Worm (Caenorhabditis elegans): ENCODE data around the gene F56A8.9.
A peak's percentile ranks its signal among the peaks of the same experiment; 100 is the strongest.

The F56A8.9 gene

ce11 chrIII:13260344-13260743, 5.9 kb downstream of the F56A8.9 start:
- TF ChIP-seq R02D3.7 (tag; optimal IDR thresholded peaks at IDR 0.05) (no peak), aly-2 (tag; optimal IDR thresholded peaks at IDR 0.05) (no peak), nhr-43 (tag; optimal IDR thresholded peaks at IDR 0.05; ENCODE audit: poor library complexity, severe bottlenecking) (no peak), lin-15B (tag; optimal IDR thresholded peaks at IDR 0.05) (no peak), fos-1 (tag; optimal IDR thresholded peaks at IDR 0.05) (no peak), pha-4 (tag; optimal IDR thresholded peaks at IDR 0.05) (peak; percentile 91), eor-1 (tag; optimal IDR thresholded peaks at IDR 0.05) (no peak), hmg-11 (tag; optimal IDR thresholded peaks at IDR 0.05) (no peak)

- TF ChIP-seq daf-12 (tag; optimal IDR thresholded peaks at IDR 0.05) = no peak
- TF ChIP-seq ztf-4 (tag; optimal IDR thresholded peaks at IDR 0.05) = no peak
- TF ChIP-seq egl-5 (tag; optimal IDR thresholded peaks at IDR 0.05) = no peak
- TF ChIP-seq nhr-77 (tag; optimal IDR thresholded peaks at IDR 0.05) = no peak
- TF ChIP-seq skn-1 (tag; optimal IDR thresholded peaks at IDR 0.05) = no peak
- no peak for TF ChIP-seq ceh-16 (tag; optimal IDR thresholded peaks at IDR 0.05)
- no peak for TF ChIP-seq ceh-9 (tag; optimal IDR thresholded peaks at IDR 0.05)
- TF ChIP-seq lin-15B (tag; optimal IDR thresholded peaks at IDR 0.05) = no peak
- TF ChIP-seq zag-1 (tag; optimal IDR thresholded peaks at IDR 0.05) = no peak
- no peak for TF ChIP-seq pqm-1 (tag; optimal IDR thresholded peaks at IDR 0.05)
- TF ChIP-seq fos-1 (tag; optimal IDR thresholded peaks at IDR 0.05) = no peak
- no peak for TF ChIP-seq sea-2 (GFP tag; optimal IDR thresholded peaks at IDR 0.05)
- TF ChIP-seq unc-39 (tag; optimal IDR thresholded peaks at IDR 0.05) = no peak
Observed at ce11 chrIII:13262987-13263386, 8.5 kb downstream of the F56A8.9 start, which contains the start of gene F56A8.4. Gene F56A8.4 (plus strand): TSS chrIII:13263287.

ce11 chrIII:13265566-13265965, 11.1 kb downstream of the F56A8.9 start, which contains the start of gene F56A8.5:
Gene F56A8.5 (plus strand): TSS chrIII:13265866.
- TF ChIP-seq fos-1 (tag; optimal IDR thresholded peaks at IDR 0.05) = no peak
- TF ChIP-seq zag-1 (tag; optimal IDR thresholded peaks at IDR 0.05) = no peak
- TF ChIP-seq egl-27 (tag; optimal IDR thresholded peaks at IDR 0.05) = no peak
- TF ChIP-seq nhr-67 (tag; optimal IDR thresholded peaks at IDR 0.05) = no peak
- no peak for TF ChIP-seq ceh-82 (tag; optimal IDR thresholded peaks at IDR 0.05)
- TF ChIP-seq eor-1 (tag; optimal IDR thresholded peaks at IDR 0.05) = no peak
- no peak for TF ChIP-seq ztf-11 (tag; optimal IDR thresholded peaks at IDR 0.05)
- no peak for TF ChIP-seq lin-39 (tag; optimal IDR thresholded peaks at IDR 0.05)
- no peak for TF ChIP-seq lin-15B (tag; optimal IDR thresholded peaks at IDR 0.05)
- TF ChIP-seq nhr-237 (tag; optimal IDR thresholded peaks at IDR 0.05) = no peak
- TF ChIP-seq sea-2 (GFP tag; optimal IDR thresholded peaks at IDR 0.05) = no peak
- TF ChIP-seq nfya-1 (tag; optimal IDR thresholded peaks at IDR 0.05; ENCODE audit: insufficient read depth) = no peak
- TF ChIP-seq daf-12 (tag; optimal IDR thresholded peaks at IDR 0.05) = no peak
- TF ChIP-seq nhr-43 (tag; optimal IDR thresholded peaks at IDR 0.05; ENCODE audit: poor library complexity, severe bottlenecking) = no peak
- TF ChIP-seq ceh-9 (tag; optimal IDR thresholded peaks at IDR 0.05) = no peak

ce11 chrIII:13267046-13267445, 12.6 kb downstream of the F56A8.9 start:
- TF ChIP-seq unc-39 (tag; optimal IDR thresholded peaks at IDR 0.05) = no peak

- TF ChIP-seq R02D3.7 (tag; optimal IDR thresholded peaks at IDR 0.05) (peak; percentile 63), ZK546.5 (tag; optimal IDR thresholded peaks at IDR 0.05) (no peak), lin-39 (tag; optimal IDR thresholded peaks at IDR 0.05) (no peak), unc-39 (tag; optimal IDR thresholded peaks at IDR 0.05) (no peak), zag-1 (tag; optimal IDR thresholded peaks at IDR 0.05) (no peak), skn-1 (tag; optimal IDR thresholded peaks at IDR 0.05) (no peak), nhr-23 (tag; optimal IDR thresholded peaks at IDR 0.05) (peak; percentile 62), nhr-76 (tag; optimal IDR thresholded peaks at IDR 0.05) (no peak), pha-4 (tag; optimal IDR thresholded peaks at IDR 0.05) (peak; percentile 68), ceh-28 (tag; optimal IDR thresholded peaks at IDR 0.05) (peak; percentile 78), egl-5 (tag; optimal IDR thresholded peaks at IDR 0.05) (no peak), pqm-1 (tag; optimal IDR thresholded peaks at IDR 0.05) (no peak), ceh-16 (tag; optimal IDR thresholded peaks at IDR 0.05) (no peak), jun-1 (tag; optimal IDR thresholded peaks at IDR 0.05) (peak; percentile 2), elt-3 (tag; optimal IDR thresholded peaks at IDR 0.05) (no peak), ztf-11 (tag; optimal IDR thresholded peaks at IDR 0.05) (no peak), daf-12 (tag; optimal IDR thresholded peaks at IDR 0.05) (no peak), nhr-12 (tag; optimal IDR thresholded peaks at IDR 0.05) (no peak), ceh-82 (tag; optimal IDR thresholded peaks at IDR 0.05) (peak; percentile 39), ama-1 (optimal IDR thresholded peaks at IDR 0.05) (no peak), nhr-25 (tag; optimal IDR thresholded peaks at IDR 0.05) (peak; percentile 36), ztf-4 (tag; optimal IDR thresholded peaks at IDR 0.05) (no peak), snpc-4 (tag; optimal IDR thresholded peaks at IDR 0.05) (peak; percentile 17), lin-15B (tag; optimal IDR thresholded peaks at IDR 0.05) (peak; percentile 65), unc-62 (GFP tag; optimal IDR thresholded peaks at IDR 0.05) (no peak), lsy-12 (tag; optimal IDR thresholded peaks at IDR 0.05) (peak; percentile 50), mdl-1 (tag; optimal IDR thresholded peaks at IDR 0.05) (no peak), fkh-10 (GFP tag; optimal IDR thresholded peaks at IDR 0.05) (no peak), elt-2 (tag; optimal IDR thresholded peaks at IDR 0.05) (peak; percentile 43), aly-2 (tag; optimal IDR thresholded peaks at IDR 0.05) (no peak), nhr-77 (tag; optimal IDR thresholded peaks at IDR 0.05) (no peak), sea-2 (GFP tag; optimal IDR thresholded peaks at IDR 0.05) (no peak), nhr-43 (tag; optimal IDR thresholded peaks at IDR 0.05; ENCODE audit: poor library complexity, severe bottlenecking) (peak; percentile 79), eor-1 (tag; optimal IDR thresholded peaks at IDR 0.05) (no peak), fos-1 (tag; optimal IDR thresholded peaks at IDR 0.05) (no peak), nhr-28 (tag; optimal IDR thresholded peaks at IDR 0.05) (no peak)
Observed at ce11 chrIII:13268856-13269255, 14.4 kb downstream of the F56A8.9 start, which contains the start of gene cpf-2. Gene cpf-2 (minus strand): TSS chrIII:13268883.

All from whole organism, L3 larva.